Worm (Caenorhabditis elegans) whole organism, L1 larva: Measurements from ENCODE around the gene F26A1.3.

Source experiments
- F16B12.6 ChIP-seq: fragments of 150-350 bp; optimal IDR thresholded peaks from 2 replicates; lab custom pipeline; 2014; ENCODE audit warnings: missing biosample characterization, missing genetic modification characterization
- aha-1 ChIP-seq: fragments of 150-350 bp; optimal IDR thresholded peaks from 2 replicates; lab custom pipeline; 2014; ENCODE audit warnings: missing biosample characterization, missing genetic modification characterization
- ama-1 ChIP-seq: fragments of 150-350 bp; optimal IDR thresholded peaks from 2 replicates; lab custom pipeline; 2014
- egl-27 ChIP-seq, 2 experiments: fragments of 150-350 bp in 1 of 2; sonication (generic microtip); optimal IDR thresholded peaks; 3 replicates each; lab custom pipeline; 2017 to 2018; ENCODE audit warnings: missing biosample characterization in 2 of 2, missing genetic modification characterization in 2 of 2, missing genetic modification reagents in 2 of 2
- fkh-10 ChIP-seq: sonication (generic microtip); optimal IDR thresholded peaks from 2 replicates; lab custom pipeline; 2017; ENCODE audit warnings: missing biosample characterization, missing genetic modification reagents, missing genetic modification characterization
- hpl-2 ChIP-seq: fragments of 150-350 bp; optimal IDR thresholded peaks from 2 replicates; lab custom pipeline; 2014; ENCODE audit warnings: missing biosample characterization, missing genetic modification reagents, missing genetic modification characterization
- lin-39 ChIP-seq: fragments of 150-350 bp; optimal IDR thresholded peaks from 2 replicates; lab custom pipeline; 2014; ENCODE audit warnings: missing biosample characterization, missing genetic modification reagents, missing genetic modification characterization
- nhr-237 ChIP-seq: fragments of 150-350 bp; optimal IDR thresholded peaks from 2 replicates; lab custom pipeline; 2014; ENCODE audit warnings: missing biosample characterization, missing genetic modification characterization
- nhr-28 ChIP-seq: fragments of 150-350 bp; optimal IDR thresholded peaks from 2 replicates; lab custom pipeline; 2014; ENCODE audit warnings: missing biosample characterization, missing genetic modification characterization
- nhr-76 ChIP-seq: sonication (generic microtip); optimal IDR thresholded peaks from 2 replicates; lab custom pipeline; 2017; ENCODE audit warnings: missing biosample characterization, missing genetic modification characterization
- sptf-1 ChIP-seq: fragments of 150-350 bp; optimal IDR thresholded peaks from 2 replicates; lab custom pipeline; 2014; ENCODE audit warnings: missing biosample characterization, missing genetic modification characterization
- unc-62 ChIP-seq: fragments of 150-350 bp; optimal IDR thresholded peaks from 2 replicates; lab custom pipeline; 2014; ENCODE audit warnings: missing biosample characterization, missing genetic modification reagents, missing genetic modification characterization

ce11 chrIII:4778003-4778402 is 48.7 kb upstream of the F26A1.3 start, which contains the start of gene B0393.7:
- TF ChIP-seq egl-27 (tag; optimal IDR thresholded peaks at IDR 0.05; lab: Kevin White, UChicago) (no peak), lin-39 (tag; lab: Kevin White, UChicago) (no peak), nhr-76 (tag; lab: Kevin White, UChicago) (no peak), hpl-2 (GFP tag; lab: Kevin White, UChicago) (no peak), sptf-1 (tag; lab: Kevin White, UChicago) (no peak), F16B12.6 (no peak), ama-1 (lab: Kevin White, UChicago) (no peak), nhr-237 (tag; lab: Kevin White, UChicago) (no peak), aha-1 (no peak), nhr-28 (no peak), fkh-10 (GFP tag; lab: Kevin White, UChicago) (no peak), unc-62 (no peak)
